Worm (Caenorhabditis elegans): ENCODE data around the gene aat-8.

- TF ChIP-seq ZK546.5 (tag; optimal IDR thresholded peaks at IDR 0.05), result no peak
- TF ChIP-seq nhr-102 (tag; optimal IDR thresholded peaks at IDR 0.05), result no peak
- no peak for TF ChIP-seq ceh-28 (tag; optimal IDR thresholded peaks at IDR 0.05)
- peak; percentile 32 for TF ChIP-seq aha-1 (tag)
- TF ChIP-seq ceh-82 (tag; optimal IDR thresholded peaks at IDR 0.05), result no peak
- TF ChIP-seq set-16 (GFP tag; IDR thresholded peaks at IDR 0.05), result no peak
- TF ChIP-seq egl-27 (tag; optimal IDR thresholded peaks at IDR 0.05), result no peak
- TF ChIP-seq nhr-28 (tag; optimal IDR thresholded peaks at IDR 0.05), result no peak
- no peak for TF ChIP-seq zip-2 (tag; optimal IDR thresholded peaks at IDR 0.05)
- no peak for TF ChIP-seq nhr-25 (tag; optimal IDR thresholded peaks at IDR 0.05; ENCODE audit: borderline replicate concordance, insufficient read depth)
Observed at ce11 chrIV:3881119-3881518, 16.3 kb upstream of the aat-8 start, which contains the start of the genes F37C4.8 and oac-23.
